Fruit fly (Drosophila melanogaster): ENCODE results near the gene CG14194.

CG14194 gene

dm6 chrX:19170791-19171190 lies 22.6 kb upstream of the CG14194 start, which contains the start of gene Inx5:
Gene Inx5 (minus strand): TSS chrX:19170883.
- TF ChIP-seq OdsH (GFP tag; optimal IDR thresholded peaks at IDR 0.05) (no peak), Myc (optimal IDR thresholded peaks at IDR 0.05) (peak; percentile 12)

dm6 chrX:19171926-19172325 lies 21.4 kb upstream of the CG14194 start:
- TF ChIP-seq Hnf4 (GFP tag; optimal IDR thresholded peaks at IDR 0.05), result no peak
- no peak for TF ChIP-seq sv (GFP tag; optimal IDR thresholded peaks at IDR 0.05)
- TF ChIP-seq dmrt93B (GFP tag; optimal IDR thresholded peaks at IDR 0.05), result no peak
- no peak for TF ChIP-seq psq (GFP tag; optimal IDR thresholded peaks at IDR 0.05)
- no peak for TF ChIP-seq jim (GFP tag; optimal IDR thresholded peaks at IDR 0.05)
- TF ChIP-seq Rel (GFP tag; optimal IDR thresholded peaks at IDR 0.05), result no peak
- TF ChIP-seq Rel (tag; optimal IDR thresholded peaks at IDR 0.05), result no peak
- TF ChIP-seq ey (GFP tag; optimal IDR thresholded peaks at IDR 0.05), result no peak
- no peak for TF ChIP-seq brk (GFP tag; optimal IDR thresholded peaks at IDR 0.05)
- TF ChIP-seq GATAd (GFP tag; optimal IDR thresholded peaks at IDR 0.05), result no peak
- TF ChIP-seq rgr (GFP tag; optimal IDR thresholded peaks at IDR 0.05), result no peak
- TF ChIP-seq br (GFP tag; optimal IDR thresholded peaks at IDR 0.05), result no peak

dm6 chrX:19172955-19173354 lies 20.4 kb upstream of the CG14194 start:
- peak; percentile 9 for TF ChIP-seq ey (GFP tag; optimal IDR thresholded peaks at IDR 0.05)
- no peak for TF ChIP-seq sage (GFP tag; optimal IDR thresholded peaks at IDR 0.05)
- peak in 1 of 2 experiments; percentile 4 for TF ChIP-seq foxo (GFP tag; optimal IDR thresholded peaks at IDR 0.05)

- TF ChIP-seq brk (GFP tag; optimal IDR thresholded peaks at IDR 0.05) (no peak), br (GFP tag; optimal IDR thresholded peaks at IDR 0.05) (no peak), woc (GFP tag; optimal IDR thresholded peaks at IDR 0.05) (no peak), psq (GFP tag; optimal IDR thresholded peaks at IDR 0.05) (no peak), Jra (GFP tag; optimal IDR thresholded peaks at IDR 0.05) (no peak), CrebA (GFP tag; optimal IDR thresholded peaks at IDR 0.05; ENCODE audit: borderline replicate concordance) (no peak), tai (GFP tag; optimal IDR thresholded peaks at IDR 0.05) (no peak), OdsH (GFP tag; optimal IDR thresholded peaks at IDR 0.05) (no peak), dl (GFP tag; optimal IDR thresholded peaks at IDR 0.05; ENCODE audit: insufficient read depth in 1 of 2, partially characterized antibody in 2 of 2) (no peak), foxo (GFP tag; optimal IDR thresholded peaks at IDR 0.05) (no peak), Vsx2 (GFP tag; optimal IDR thresholded peaks at IDR 0.05; ENCODE audit: partially characterized antibody) (no peak), sv (GFP tag; optimal IDR thresholded peaks at IDR 0.05) (no peak), pan (optimal IDR thresholded peaks at IDR 0.05) (no peak), lola (GFP tag; optimal IDR thresholded peaks at IDR 0.05) (no peak), Myc (optimal IDR thresholded peaks at IDR 0.05) (no peak), sage (GFP tag; optimal IDR thresholded peaks at IDR 0.05) (no peak), h (GFP tag; optimal IDR thresholded peaks at IDR 0.05) (no peak), Hnf4 (GFP tag; optimal IDR thresholded peaks at IDR 0.05) (no peak), Hr83 (GFP tag; optimal IDR thresholded peaks at IDR 0.05; ENCODE audit: poor library complexity, severe bottlenecking) (no peak)
Measured at dm6 chrX:19174092-19174491, 19.3 kb upstream of the CG14194 start.

- no peak for TF ChIP-seq psq (GFP tag; optimal IDR thresholded peaks at IDR 0.05)
- TF ChIP-seq h (GFP tag; optimal IDR thresholded peaks at IDR 0.05), result no peak
- no peak for TF ChIP-seq usp (GFP tag; optimal IDR thresholded peaks at IDR 0.05)
- peak; percentile 77 for TF ChIP-seq Myc (optimal IDR thresholded peaks at IDR 0.05)
- TF ChIP-seq Rel (GFP tag; optimal IDR thresholded peaks at IDR 0.05), result no peak
- TF ChIP-seq Rel (tag; optimal IDR thresholded peaks at IDR 0.05), result peak; percentile 31
- TF ChIP-seq sv (GFP tag; optimal IDR thresholded peaks at IDR 0.05), result no peak
- no peak for TF ChIP-seq woc (GFP tag; optimal IDR thresholded peaks at IDR 0.05)
Measured at dm6 chrX:19174850-19175571, 18.3 kb upstream of the CG14194 start, which contains the start of gene CG33939. Gene CG33939 (minus strand): TSS chrX:19174900.

- TF ChIP-seq pan (optimal IDR thresholded peaks at IDR 0.05), result no peak
- TF ChIP-seq Rel (GFP tag; optimal IDR thresholded peaks at IDR 0.05), result no peak
- peak; percentile 12 for TF ChIP-seq Rel (tag; optimal IDR thresholded peaks at IDR 0.05)
- TF ChIP-seq usp (GFP tag; optimal IDR thresholded peaks at IDR 0.05), result no peak
- no peak for TF ChIP-seq N (GFP tag; optimal IDR thresholded peaks at IDR 0.05)
- TF ChIP-seq CrebA (GFP tag; optimal IDR thresholded peaks at IDR 0.05; ENCODE audit: borderline replicate concordance), result no peak
- TF ChIP-seq rgr (GFP tag; optimal IDR thresholded peaks at IDR 0.05), result peak; percentile 78
- TF ChIP-seq Abd-B (GFP tag; optimal IDR thresholded peaks at IDR 0.05), result no peak
- peak in 1 of 2 experiments; percentile 85 for TF ChIP-seq foxo (GFP tag; optimal IDR thresholded peaks at IDR 0.05)
- TF ChIP-seq Hr83 (GFP tag; optimal IDR thresholded peaks at IDR 0.05; ENCODE audit: poor library complexity, severe bottlenecking), result no peak
- no peak for TF ChIP-seq Dif (GFP tag; optimal IDR thresholded peaks at IDR 0.05; ENCODE audit: partially characterized antibody)
- no peak for TF ChIP-seq jim (GFP tag; optimal IDR thresholded peaks at IDR 0.05)
- TF ChIP-seq brk (GFP tag; optimal IDR thresholded peaks at IDR 0.05), result no peak
- peak; percentile 84 for TF ChIP-seq woc (GFP tag; optimal IDR thresholded peaks at IDR 0.05)
- TF ChIP-seq dl (GFP tag; optimal IDR thresholded peaks at IDR 0.05; ENCODE audit: insufficient read depth in 1 of 2, partially characterized antibody in 2 of 2), result no peak
- peak; percentile 75 for TF ChIP-seq Sp1 (GFP tag; optimal IDR thresholded peaks at IDR 0.05)
- no peak for TF ChIP-seq Mio (GFP tag; optimal IDR thresholded peaks at IDR 0.05)
- TF ChIP-seq fru (GFP tag; optimal IDR thresholded peaks at IDR 0.05), result peak; percentile 82
- TF ChIP-seq Hr78 (GFP tag; optimal IDR thresholded peaks at IDR 0.05), result no peak
- peak; percentile 76 for TF ChIP-seq HLH106 (tag; optimal IDR thresholded peaks at IDR 0.05)
- peak; percentile 82 for TF ChIP-seq h (GFP tag; optimal IDR thresholded peaks at IDR 0.05)
- no peak for TF ChIP-seq lola (GFP tag; optimal IDR thresholded peaks at IDR 0.05)
- TF ChIP-seq psq (GFP tag; optimal IDR thresholded peaks at IDR 0.05), result peak; percentile 72
Measured at dm6 chrX:19179696-19180255, 13.6 kb upstream of the CG14194 start, which contains the start of the genes CG7556 and CG7453. Gene CG7556 (minus strand): TSS chrX:19179830. Gene CG7453 (plus strand): TSS chrX:19180173.

All from whole organism, wandering third instar larva.